Worm (Caenorhabditis elegans): Measurements from ENCODE around the gene coa-1.

- TF ChIP-seq mec-3 (tag; optimal IDR thresholded peaks at IDR 0.05; ENCODE audit: borderline replicate concordance): no peak
- TF ChIP-seq ets-4 (tag; optimal IDR thresholded peaks at IDR 0.05): no peak
- no peak for TF ChIP-seq rnt-1 (tag; optimal IDR thresholded peaks at IDR 0.05)
- TF ChIP-seq npax-4 (tag; optimal IDR thresholded peaks at IDR 0.05): no peak
- TF ChIP-seq nfya-1 (tag; optimal IDR thresholded peaks at IDR 0.05): no peak
- no peak for TF ChIP-seq ceh-30 (tag; optimal IDR thresholded peaks at IDR 0.05)
- TF ChIP-seq ceh-2 (tag; optimal IDR thresholded peaks at IDR 0.05): no peak
- TF ChIP-seq unc-55 (GFP tag; optimal IDR thresholded peaks at IDR 0.05): no peak
- TF ChIP-seq fkh-10 (GFP tag; optimal IDR thresholded peaks at IDR 0.05): no peak
- no peak for TF ChIP-seq K02D7.2 (tag; optimal IDR thresholded peaks at IDR 0.05)
- no peak for TF ChIP-seq nhr-11 (tag; optimal IDR thresholded peaks at IDR 0.05)
- no peak for TF ChIP-seq ceh-22 (tag; optimal IDR thresholded peaks at IDR 0.05)
These were observed 32.1 kb upstream of the coa-1 start for ce11 chrIV:172990-173389.

Data from whole organism, late embryonic.